Fruit fly (Drosophila melanogaster) whole organism, embryonic: ENCODE measurements around the gene CG1824.

ENCODE experiments used
- ATbp ChIP-seq: fragments of 200-800 bp; sonication (Bioruptor generic); optimal IDR thresholded peaks from 2 replicates; lab custom pipeline; 2017; ENCODE audit warnings: missing biosample characterization, mild to moderate bottlenecking, missing genetic modification characterization, missing genetic modification reagents
- Atf6 ChIP-seq: fragments of 200-800 bp; sonication (Bioruptor generic); IDR thresholded peaks from 2 replicates; pipeline ENCODE4 v1.3.6; 2022; ENCODE audit warnings: missing biosample characterization, missing genetic modification characterization
- CG10979 ChIP-seq: fragments of 200-800 bp; sonication (Bioruptor generic); optimal IDR thresholded peaks from 2 replicates; lab custom pipeline; 2018; ENCODE audit warnings: missing biosample characterization, mild to moderate bottlenecking, missing genetic modification characterization, moderate library complexity
- CG12155 ChIP-seq: fragments of 200-800 bp; sonication (Bioruptor generic); optimal IDR thresholded peaks from 3 replicates; lab custom pipeline; 2016; ENCODE audit warnings: missing biosample characterization, missing genetic modification characterization
- CG14860 ChIP-seq: fragments of 200-800 bp; sonication (Bioruptor generic); IDR thresholded peaks from 3 replicates; pipeline ENCODE4 v1.3.6; 2022; ENCODE audit warnings: missing biosample characterization, missing genetic modification characterization; ENCODE audit not compliant: partially characterized antibody
- CG15011 ChIP-seq: fragments of 200-800 bp; sonication (Bioruptor generic); optimal IDR thresholded peaks from 3 replicates; lab custom pipeline; 2018; ENCODE audit warnings: missing biosample characterization, mild to moderate bottlenecking, missing genetic modification characterization
- CG17912 ChIP-seq: fragments of 200-800 bp; sonication (Bioruptor generic); optimal IDR thresholded peaks from 2 replicates; lab custom pipeline; 2018; ENCODE audit warnings: missing biosample characterization, mild to moderate bottlenecking, missing genetic modification characterization
- CG18599 ChIP-seq: fragments of 200-800 bp; sonication (Bioruptor generic); optimal IDR thresholded peaks from 3 replicates; lab custom pipeline; 2017; ENCODE audit warnings: missing biosample characterization, missing genetic modification characterization, mild to moderate bottlenecking, moderate library complexity, missing genetic modification reagents
- CG2116 ChIP-seq: fragments of 200-800 bp; sonication (Bioruptor generic); optimal IDR thresholded peaks from 3 replicates; lab custom pipeline; 2018; ENCODE audit warnings: missing biosample characterization, mild to moderate bottlenecking, missing genetic modification characterization
- CG2202 ChIP-seq: fragments of 200-800 bp; sonication (Bioruptor generic); optimal IDR thresholded peaks from 2 replicates; lab custom pipeline; 2018; ENCODE audit warnings: missing biosample characterization, mild to moderate bottlenecking, missing genetic modification characterization
- CG3163 ChIP-seq: fragments of 200-800 bp; sonication (Bioruptor generic); optimal IDR thresholded peaks from 3 replicates; lab custom pipeline; 2016; ENCODE audit warnings: missing biosample characterization, missing genetic modification characterization
- CG3726 ChIP-seq: fragments of 200-800 bp; sonication (Bioruptor generic); IDR thresholded peaks from 3 replicates; pipeline ENCODE4, ENCODE4 v1.3.6; 2022; ENCODE audit warnings: missing biosample characterization, missing genetic modification characterization
- CG42726 ChIP-seq: fragments of 200-800 bp; sonication (Bioruptor generic); IDR thresholded peaks from 2 replicates; pipeline ENCODE4 v1.3.6; 2022; ENCODE audit warnings: missing biosample characterization, missing genetic modification characterization; ENCODE audit not compliant: partially characterized antibody
- CG6175 ChIP-seq: fragments of 200-800 bp; sonication (Bioruptor generic); IDR thresholded peaks from 3 replicates; pipeline ENCODE4 v1.3.6; 2022; ENCODE audit warnings: missing biosample characterization, missing genetic modification characterization
- CG6689 ChIP-seq: fragments of 200-800 bp; sonication (Bioruptor generic); IDR thresholded peaks from 2 replicates; pipeline ENCODE4 v1.3.6; 2022; ENCODE audit warnings: missing biosample characterization, missing genetic modification characterization
- CG7372 ChIP-seq: fragments of 200-800 bp; sonication (Bioruptor generic); IDR thresholded peaks from 2 replicates; pipeline ENCODE4 v1.3.6; 2022; ENCODE audit warnings: missing biosample characterization, missing genetic modification characterization
- CG7786 ChIP-seq: fragments of 200-800 bp; sonication (Bioruptor generic); optimal IDR thresholded peaks from 2 replicates; lab custom pipeline; 2016; ENCODE audit warnings: missing biosample characterization, missing genetic modification characterization
- CG8281 ChIP-seq: fragments of 200-800 bp; sonication (Bioruptor generic); optimal IDR thresholded peaks from 2 replicates; lab custom pipeline; 2018; ENCODE audit warnings: missing biosample characterization, mild to moderate bottlenecking, missing genetic modification characterization, moderate library complexity
- Dip2 ChIP-seq: fragments of 200-800 bp; sonication (Bioruptor generic); IDR thresholded peaks from 2 replicates; pipeline ENCODE4 v1.3.6; 2022; ENCODE audit warnings: missing biosample characterization, missing genetic modification characterization
- Dip3 ChIP-seq: fragments of 200-800 bp; sonication (Bioruptor generic); optimal IDR thresholded peaks from 3 replicates; lab custom pipeline; 2016; ENCODE audit warnings: missing biosample characterization, missing genetic modification characterization
- Dp ChIP-seq: fragments of 200-800 bp; sonication (Bioruptor generic); optimal IDR thresholded peaks from 2 replicates; lab custom pipeline; 2018; ENCODE audit warnings: missing biosample characterization, mild to moderate bottlenecking, missing genetic modification characterization, moderate library complexity
- Fer1 ChIP-seq: fragments of 200-800 bp; sonication (Bioruptor generic); optimal IDR thresholded peaks from 2 replicates; lab custom pipeline; 2017; ENCODE audit warnings: missing biosample characterization, mild to moderate bottlenecking, missing genetic modification characterization
- Hr78 ChIP-seq, 2 experiments: fragments of 200-800 bp in 1 of 2; fragments of >200 bp in 1 of 2; sonication (Bioruptor generic) in 1 of 2; optimal IDR thresholded peaks; 2 replicates each; lab custom pipeline; 2017 to 2019; ENCODE audit warnings: missing biosample characterization in 2 of 2, missing genetic modification characterization in 2 of 2, mild to moderate bottlenecking in 1 of 2, moderate library complexity in 1 of 2
- Jarid2 ChIP-seq: fragments of 200-800 bp; sonication (Bioruptor generic); optimal IDR thresholded peaks from 3 replicates; lab custom pipeline; 2017; ENCODE audit warnings: mild to moderate bottlenecking, missing biosample characterization, missing genetic modification reagents, missing genetic modification characterization
- Med ChIP-seq: fragments of 200-800 bp; sonication (Bioruptor generic); peaks from one replicate; lab custom pipeline; 2016; ENCODE audit warnings: missing biosample characterization, missing genetic modification characterization, mild to moderate bottlenecking, inconsistent platforms, moderate library complexity
- Mrtf ChIP-seq: fragments of 200-800 bp; sonication (Bioruptor generic); IDR thresholded peaks from 3 replicates; pipeline ENCODE4 v1.3.6; 2022; ENCODE audit warnings: missing biosample characterization, missing genetic modification characterization
- NfI ChIP-seq: fragments of 200-800 bp; sonication (Bioruptor generic); optimal IDR thresholded peaks from 3 replicates; lab custom pipeline; 2018; ENCODE audit warnings: missing biosample characterization, mild to moderate bottlenecking, missing genetic modification characterization, moderate library complexity
- Scr ChIP-seq: fragments of 200-800 bp; sonication (Bioruptor generic); IDR thresholded peaks from 2 replicates; pipeline ENCODE4 v1.3.6; 2022; ENCODE audit warnings: missing biosample characterization, missing genetic modification characterization; ENCODE audit not compliant: partially characterized antibody
- Sox100B ChIP-seq: fragments of 200-800 bp; sonication (Bioruptor generic); optimal IDR thresholded peaks from 3 replicates; lab custom pipeline; 2018; ENCODE audit warnings: missing biosample characterization, mild to moderate bottlenecking, missing genetic modification characterization
- amos ChIP-seq: fragments of 200-800 bp; sonication (Bioruptor generic); IDR thresholded peaks from 2 replicates; pipeline ENCODE4 v1.3.6; 2022; ENCODE audit warnings: missing biosample characterization, missing genetic modification characterization; ENCODE audit not compliant: partially characterized antibody
- aop ChIP-seq: fragments of 200-800 bp; sonication (Bioruptor generic); IDR thresholded peaks from 2 replicates; pipeline ENCODE4 v1.3.6; 2022; ENCODE audit warnings: missing biosample characterization, missing genetic modification characterization
- ap ChIP-seq: fragments of 200-800 bp; sonication (Bioruptor generic); IDR thresholded peaks from 2 replicates; pipeline ENCODE4 v1.3.6; 2022; ENCODE audit warnings: missing biosample characterization, missing genetic modification characterization
- az2 ChIP-seq: fragments of 200-800 bp; sonication (Bioruptor generic); optimal IDR thresholded peaks from 3 replicates; lab custom pipeline; 2016; ENCODE audit warnings: missing biosample characterization, missing genetic modification characterization
- cg ChIP-seq: fragments of 200-800 bp; sonication (Bioruptor generic); optimal IDR thresholded peaks from 3 replicates; lab custom pipeline; 2019; ENCODE audit warnings: missing biosample characterization, mild to moderate bottlenecking, missing genetic modification characterization, moderate library complexity
- corto ChIP-seq: fragments of 200-800 bp; sonication (Bioruptor generic); optimal IDR thresholded peaks from 2 replicates; lab custom pipeline; 2016; ENCODE audit warnings: missing biosample characterization, mild to moderate bottlenecking, missing genetic modification characterization, moderate library complexity
- crc ChIP-seq: fragments of 200-800 bp; sonication (Bioruptor generic); optimal IDR thresholded peaks from 2 replicates; lab custom pipeline; 2016; ENCODE audit warnings: missing biosample characterization, missing genetic modification characterization
- crp ChIP-seq, 2 experiments: fragments of 200-800 bp; sonication (Bioruptor generic); optimal IDR thresholded peaks; 2 replicates in 1 of 2; 3 replicates in 1 of 2; lab custom pipeline; 2017; ENCODE audit warnings: missing biosample characterization in 2 of 2, missing genetic modification characterization in 2 of 2, mild to moderate bottlenecking in 1 of 2, moderate library complexity in 1 of 2
- dm ChIP-seq: fragments of 200-800 bp; sonication (Bioruptor generic); optimal IDR thresholded peaks from 3 replicates; lab custom pipeline; 2016; ENCODE audit warnings: missing biosample characterization, missing genetic modification characterization
- fd102C ChIP-seq: fragments of 200-800 bp; sonication (Bioruptor generic); optimal IDR thresholded peaks from 2 replicates; lab custom pipeline; 2018; ENCODE audit warnings: missing biosample characterization, mild to moderate bottlenecking, missing genetic modification characterization, moderate library complexity
- fd64A ChIP-seq: fragments of 200-800 bp; sonication (Bioruptor generic); optimal IDR thresholded peaks from 3 replicates; lab custom pipeline; 2018; ENCODE audit warnings: missing biosample characterization, mild to moderate bottlenecking, missing genetic modification characterization
- nom ChIP-seq: fragments of 200-800 bp; sonication (Bioruptor generic); optimal IDR thresholded peaks from 2 replicates; lab custom pipeline; 2017; ENCODE audit warnings: missing biosample characterization, missing genetic modification characterization, mild to moderate bottlenecking, moderate library complexity, missing genetic modification reagents
- phol ChIP-seq: fragments of 200-800 bp; sonication (Bioruptor generic); optimal IDR thresholded peaks from 3 replicates; lab custom pipeline; 2018; ENCODE audit warnings: missing biosample characterization, mild to moderate bottlenecking, missing genetic modification characterization, moderate library complexity
- pnt ChIP-seq: fragments of 200-800 bp; sonication (Bioruptor generic); optimal IDR thresholded peaks from 3 replicates; lab custom pipeline; 2016; ENCODE audit warnings: missing biosample characterization, missing genetic modification characterization
- prd ChIP-seq, 3 experiments: fragments of >200 bp in 2 of 3; fragments of 200-800 bp in 1 of 3; sonication (Bioruptor generic) in 1 of 3; optimal IDR thresholded peaks in 2 of 3; IDR thresholded peaks in 1 of 3; 2 replicates in 2 of 3; 3 replicates in 1 of 3; pipeline versions ENCODE4 v1.3.6 to Lab custom; 2017 to 2022; ENCODE audit warnings: missing biosample characterization in 1 of 3, missing genetic modification characterization in 1 of 3
- pros ChIP-seq: fragments of 200-800 bp; sonication (Bioruptor generic); optimal IDR thresholded peaks from 3 replicates; lab custom pipeline; 2019; ENCODE audit warnings: missing biosample characterization, mild to moderate bottlenecking, missing genetic modification characterization, moderate library complexity
- row ChIP-seq: fragments of 200-800 bp; sonication (Bioruptor generic); IDR thresholded peaks from 3 replicates; pipeline ENCODE4 v1.3.6; 2022; ENCODE audit warnings: missing biosample characterization, missing genetic modification characterization
- scrt ChIP-seq: fragments of 200-800 bp; sonication (Bioruptor generic); optimal IDR thresholded peaks from 2 replicates; lab custom pipeline; 2018; ENCODE audit warnings: missing biosample characterization, mild to moderate bottlenecking, missing genetic modification characterization, moderate library complexity
- tgo ChIP-seq: fragments of 200-800 bp; sonication (Bioruptor generic); IDR thresholded peaks from 3 replicates; pipeline ENCODE4 v1.3.6; 2022; ENCODE audit warnings: missing biosample characterization, missing genetic modification characterization
- vvl ChIP-seq: fragments of 200-800 bp; sonication (Bioruptor generic); IDR thresholded peaks from 2 replicates; pipeline ENCODE4 v1.3.6; 2022; ENCODE audit warnings: missing biosample characterization, missing genetic modification characterization

Gene CG1824

dm6 chrX:12574666-12575202 is 20.7 kb downstream of the CG1824 start (continued):
- TF ChIP-seq CG6175 = no peak
- TF ChIP-seq CG42726 = no peak
- TF ChIP-seq CG3163 = no peak
- peak; percentile 98 for TF ChIP-seq pros (GFP tag; lab: Kevin White, UChicago)
- no peak for TF ChIP-seq CG3726 (GFP tag; lab: Robert Waterston, UW)
- TF ChIP-seq crc = no peak
- TF ChIP-seq aop (GFP tag; lab: Robert Waterston, UW) = no peak
- TF ChIP-seq pnt (GFP tag; lab: Kevin White, UChicago) = no peak
- no peak for TF ChIP-seq Mrtf (GFP tag; lab: Robert Waterston, UW)
- no peak for TF ChIP-seq phol (tag; lab: Kevin White, UChicago)
- no peak for TF ChIP-seq Dip3 (GFP tag; lab: Kevin White, UChicago)
- no peak for TF ChIP-seq vvl (GFP tag; lab: Robert Waterston, UW)
- TF ChIP-seq CG10979 (tag; lab: Kevin White, UChicago) = no peak
- TF ChIP-seq CG18599 (GFP tag; lab: Kevin White, UChicago) = peak; percentile 8
- TF ChIP-seq fd102C (GFP tag; lab: Kevin White, UChicago) = no peak
- TF ChIP-seq ATbp (GFP tag; lab: Kevin White, UChicago) = no peak
- TF ChIP-seq Scr (GFP tag; lab: Robert Waterston, UW) = no peak
- no peak for TF ChIP-seq Atf6
- no peak for TF ChIP-seq az2 (GFP tag; lab: Kevin White, UChicago)
- no peak for TF ChIP-seq Dp (GFP tag; lab: Kevin White, UChicago)
- TF ChIP-seq Med (GFP tag; lab: Kevin White, UChicago) = peak; percentile 76
- no peak for TF ChIP-seq CG12155
- TF ChIP-seq CG7372 = no peak
- peak; percentile 52 for TF ChIP-seq corto (GFP tag; lab: Kevin White, UChicago)
- no peak for TF ChIP-seq CG2202 (tag; lab: Kevin White, UChicago)
- no peak for TF ChIP-seq Jarid2 (GFP tag; lab: Kevin White, UChicago)
- TF ChIP-seq scrt = peak; percentile 28
- no peak for TF ChIP-seq Dip2
- no peak for TF ChIP-seq prd (optimal IDR thresholded peaks at IDR 0.05; lab: Kevin White, UChicago)
- TF ChIP-seq prd (GFP tag; IDR thresholded peaks at IDR 0.05; lab: Robert Waterston, UW) = no peak
- TF ChIP-seq crp (GFP tag; optimal IDR thresholded peaks at IDR 0.05; lab: Kevin White, UChicago) = peak in 1 of 2 experiments; percentile 70
- TF ChIP-seq Sox100B = no peak
- peak; percentile 99 for TF ChIP-seq nom (GFP tag; lab: Kevin White, UChicago)
- TF ChIP-seq CG7786 = peak; percentile 29
- TF ChIP-seq row = peak; percentile 53; the same call in 2 of the 3 replicates
- no peak for TF ChIP-seq CG14860 (GFP tag; lab: Robert Waterston, UW)
- TF ChIP-seq CG17912 (GFP tag; lab: Kevin White, UChicago) = no peak
- no peak for TF ChIP-seq CG2116
- no peak for TF ChIP-seq amos (GFP tag; lab: Robert Waterston, UW)
- TF ChIP-seq ap (GFP tag; lab: Robert Waterston, UW) = no peak
- TF ChIP-seq cg (GFP tag; lab: Kevin White, UChicago) = peak; percentile 77
- no peak for TF ChIP-seq dm (GFP tag; lab: Kevin White, UChicago)
- TF ChIP-seq fd64A (GFP tag; lab: Kevin White, UChicago) = no peak
- peak; percentile 17 for TF ChIP-seq NfI
- 0 out of 2 replicates have a peak, but pooled peaks have one; percentile 6 for TF ChIP-seq CG6689
- TF ChIP-seq CG8281 (tag; lab: Kevin White, UChicago) = no peak
- peak; percentile 2 for TF ChIP-seq Fer1
- no peak for TF ChIP-seq CG15011 (GFP tag; lab: Kevin White, UChicago)
- TF ChIP-seq Hr78 (GFP tag; optimal IDR thresholded peaks at IDR 0.05; lab: Kevin White, UChicago) = no peak
- no peak for TF ChIP-seq tgo
